Worm (Caenorhabditis elegans): ENCODE data around the gene F27E5.8.

Gene F27E5.8

DNA sequence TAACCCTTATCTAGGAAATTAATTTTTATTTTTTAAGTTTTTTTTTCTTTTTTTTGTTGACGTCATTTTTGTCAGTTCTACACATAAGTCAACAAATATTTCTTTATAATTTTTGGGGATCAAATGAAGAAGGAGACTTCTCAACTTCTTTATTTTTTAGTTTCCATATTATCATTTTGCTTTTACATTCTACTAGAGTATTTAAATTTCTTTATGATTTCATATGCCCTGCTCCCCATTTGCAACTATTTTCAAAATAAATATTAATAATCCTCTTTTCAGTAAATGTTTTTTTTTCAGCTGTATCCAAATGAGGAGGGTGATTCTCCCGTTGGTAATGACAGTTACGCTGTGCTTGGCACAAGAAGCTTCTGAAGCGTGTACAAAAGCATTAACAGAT is 10.1 kb upstream of the F27E5.8 start, which contains the start of gene phg-1:
TSS of gene phg-1 (plus strand) at position 301 of the 400 bp plus-strand sequence.
- TF ChIP-seq W03F9.2 (tag; optimal IDR thresholded peaks at IDR 0.05): no peak
- TF ChIP-seq dao-5 (tag; optimal IDR thresholded peaks at IDR 0.05): no peak
- no peak for TF ChIP-seq him-1 (tag; optimal IDR thresholded peaks at IDR 0.05)

DNA sequence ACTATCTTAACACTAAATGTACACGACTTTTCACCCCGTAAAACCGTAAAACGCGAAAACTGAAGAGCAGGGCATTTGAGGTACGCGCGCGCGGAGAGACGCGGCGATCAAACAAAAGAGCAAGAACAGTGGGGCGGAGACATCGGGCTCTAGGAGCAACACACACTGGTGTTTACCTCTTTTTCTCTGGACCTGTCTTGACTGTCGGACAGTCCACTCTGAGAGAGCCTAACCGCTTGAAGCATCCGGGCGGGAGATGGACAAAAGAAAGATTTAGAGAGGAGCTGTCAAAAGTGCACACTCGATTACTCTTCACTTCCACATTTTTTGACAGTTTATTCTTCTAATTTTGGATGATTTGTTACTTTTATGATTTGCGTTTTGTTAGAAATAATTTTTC is 9.5 kb upstream of the F27E5.8 start:
- TF ChIP-seq him-1 (tag; optimal IDR thresholded peaks at IDR 0.05) (no peak), dao-5 (tag; optimal IDR thresholded peaks at IDR 0.05) (no peak), W03F9.2 (tag; optimal IDR thresholded peaks at IDR 0.05) (no peak)

DNA sequence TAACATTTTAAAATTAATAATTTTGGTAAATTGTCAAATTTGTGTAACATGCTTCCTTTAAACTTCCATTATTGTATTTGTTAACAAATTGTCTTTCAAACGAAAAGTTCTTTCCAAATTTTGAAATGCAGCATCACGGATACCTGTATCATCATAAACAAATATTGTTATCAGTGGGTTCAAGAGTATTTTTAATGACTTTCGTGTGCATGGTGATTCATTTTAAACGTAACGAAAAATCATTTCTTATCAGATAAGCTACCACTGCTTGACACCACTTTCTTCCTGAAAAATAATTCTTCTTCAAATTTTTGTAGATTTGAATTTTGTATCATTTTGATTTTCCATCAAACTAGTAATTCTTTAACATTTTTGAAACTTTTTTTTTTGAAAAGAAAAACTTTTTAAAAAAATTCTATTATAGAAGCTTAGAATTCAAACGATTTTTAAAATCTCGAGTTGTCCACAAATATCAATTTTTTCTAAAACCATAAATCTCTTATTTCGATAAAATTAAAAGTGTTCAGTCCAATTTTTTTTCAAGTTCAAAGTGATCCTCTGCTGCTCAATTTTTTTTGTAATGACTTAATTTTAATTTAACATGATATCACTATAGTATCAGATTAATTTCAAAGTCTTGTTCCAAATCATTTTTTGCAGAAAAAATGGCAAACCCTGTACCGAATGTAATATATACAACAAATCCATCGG is 7.2 kb upstream of the F27E5.8 start, which contains the start of gene F27E5.9:
TSS of gene F27E5.9 (plus strand) at position 661 of the 711 bp plus-strand sequence.
- TF ChIP-seq W03F9.2 (tag; optimal IDR thresholded peaks at IDR 0.05) (no peak), him-1 (tag; optimal IDR thresholded peaks at IDR 0.05) (no peak), dao-5 (tag; optimal IDR thresholded peaks at IDR 0.05) (no peak)

DNA sequence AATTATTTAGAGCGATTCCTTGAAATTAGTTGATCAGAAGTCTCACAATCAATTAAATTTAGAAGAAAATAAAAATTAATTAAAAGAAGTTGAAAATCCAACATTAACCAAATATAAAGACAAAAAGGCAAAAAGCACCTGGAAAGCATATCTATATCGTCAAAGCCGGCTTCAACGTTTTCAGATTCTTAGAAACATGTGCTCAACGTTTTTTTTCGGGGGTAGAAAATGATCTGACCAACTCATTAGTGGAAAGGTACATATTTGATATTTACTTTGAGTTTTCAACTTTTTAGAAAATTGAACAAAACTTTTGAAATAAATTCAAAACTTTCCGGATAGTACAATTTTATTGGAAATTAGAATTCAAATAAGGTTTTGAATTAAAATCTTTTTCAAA is 5.5 kb upstream of the F27E5.8 start:
- TF ChIP-seq dao-5 (tag; optimal IDR thresholded peaks at IDR 0.05) (no peak), W03F9.2 (tag; optimal IDR thresholded peaks at IDR 0.05) (no peak), him-1 (tag; optimal IDR thresholded peaks at IDR 0.05) (no peak)

DNA sequence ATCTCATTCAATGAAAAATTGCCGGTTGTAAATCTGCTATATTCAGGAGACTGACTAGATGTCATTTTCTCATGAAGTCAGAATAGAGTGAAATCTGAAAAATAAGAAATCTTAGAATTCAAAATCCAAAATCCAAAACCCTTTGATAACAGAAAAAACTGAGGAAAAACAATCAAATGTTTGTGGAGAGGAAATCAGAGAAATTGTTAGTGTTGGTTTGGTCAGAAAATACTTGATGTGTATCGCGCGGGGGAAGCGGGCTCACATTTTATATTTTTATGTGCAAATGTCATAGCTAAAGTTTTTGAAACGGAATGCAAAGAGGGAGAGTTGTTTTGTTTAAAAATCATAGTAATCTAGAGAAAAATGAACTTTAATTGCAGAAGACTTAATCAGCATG is 4.5 kb upstream of the F27E5.8 start, which contains the start of gene F27E5.5:
TSS of gene F27E5.5 (minus strand) at position 101 of the 400 bp plus-strand sequence.
- no peak for TF ChIP-seq dao-5 (tag; optimal IDR thresholded peaks at IDR 0.05)

DNA sequence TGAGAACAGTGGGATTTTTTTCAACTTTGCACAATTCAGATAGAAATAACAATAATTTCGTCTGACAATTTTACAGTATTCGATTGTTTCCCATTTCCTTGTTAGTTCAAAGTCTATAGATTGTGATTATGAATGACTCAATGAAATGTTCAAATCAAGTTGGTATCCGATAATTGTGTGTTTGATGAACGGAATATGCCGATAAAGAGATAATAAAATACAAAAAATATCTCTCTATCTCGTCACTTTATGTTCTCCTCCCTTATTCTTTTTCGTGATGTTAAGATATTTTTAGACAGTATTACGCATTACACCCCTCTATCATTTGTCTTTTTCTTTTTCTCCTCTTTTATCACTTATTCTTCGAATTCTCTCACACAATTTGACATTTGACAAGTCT is 4.8 kb downstream of the F27E5.8 start, which contains the start of gene F27E5.7:
TSS of gene F27E5.7 (plus strand) at position 301 of the 400 bp plus-strand sequence.
- TF ChIP-seq him-1 (tag; optimal IDR thresholded peaks at IDR 0.05) (no peak), dao-5 (tag; optimal IDR thresholded peaks at IDR 0.05) (no peak), W03F9.2 (tag; optimal IDR thresholded peaks at IDR 0.05) (no peak)

DNA sequence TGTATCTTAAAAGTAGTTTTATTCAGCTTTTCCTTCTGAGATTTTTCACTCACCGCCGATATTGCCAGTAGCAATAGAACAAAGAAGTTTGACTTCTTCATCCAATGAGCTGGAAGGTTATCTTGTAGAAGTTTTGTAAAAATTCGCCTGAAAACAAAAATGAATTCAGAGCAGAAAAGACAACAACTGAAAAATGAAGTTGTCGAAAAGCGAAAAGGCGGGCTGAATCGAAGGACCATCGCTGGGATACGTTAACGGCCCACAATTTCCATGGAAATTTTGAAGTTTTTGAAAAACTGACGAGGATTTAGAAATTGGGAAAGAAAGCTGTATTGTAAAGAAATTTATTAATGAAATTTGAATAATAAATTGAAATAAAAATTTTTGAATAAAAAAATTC is 5.6 kb downstream of the F27E5.8 start, which contains the start of gene lov-1:
TSS of gene lov-1 (minus strand) at position 101 of the 400 bp plus-strand sequence.
- TF ChIP-seq W03F9.2 (tag; optimal IDR thresholded peaks at IDR 0.05) (no peak), dao-5 (tag; optimal IDR thresholded peaks at IDR 0.05) (no peak), him-1 (tag; optimal IDR thresholded peaks at IDR 0.05) (no peak)

DNA sequence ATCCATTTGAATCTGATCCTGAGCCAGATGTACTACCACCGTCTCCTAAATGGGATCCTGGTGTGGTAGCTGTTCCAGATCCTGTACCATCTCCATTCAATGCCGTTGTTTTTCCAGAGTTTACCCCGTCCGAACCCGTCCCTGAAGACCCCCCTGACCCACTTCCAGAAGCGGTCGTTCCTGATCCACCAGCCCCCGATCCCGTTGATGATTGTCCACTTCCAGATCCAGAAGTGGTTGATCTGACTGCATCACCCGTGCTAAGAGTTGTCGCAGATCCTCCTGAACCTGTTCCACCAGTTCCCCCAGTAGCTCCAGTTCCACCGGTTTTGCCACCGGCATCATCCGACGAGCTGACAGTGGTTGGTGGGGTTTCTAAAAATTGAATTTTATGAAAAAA is 10.6 kb downstream of the F27E5.8 start:
- TF ChIP-seq dao-5 (tag; optimal IDR thresholded peaks at IDR 0.05) (no peak), him-1 (tag; optimal IDR thresholded peaks at IDR 0.05) (no peak)

DNA sequence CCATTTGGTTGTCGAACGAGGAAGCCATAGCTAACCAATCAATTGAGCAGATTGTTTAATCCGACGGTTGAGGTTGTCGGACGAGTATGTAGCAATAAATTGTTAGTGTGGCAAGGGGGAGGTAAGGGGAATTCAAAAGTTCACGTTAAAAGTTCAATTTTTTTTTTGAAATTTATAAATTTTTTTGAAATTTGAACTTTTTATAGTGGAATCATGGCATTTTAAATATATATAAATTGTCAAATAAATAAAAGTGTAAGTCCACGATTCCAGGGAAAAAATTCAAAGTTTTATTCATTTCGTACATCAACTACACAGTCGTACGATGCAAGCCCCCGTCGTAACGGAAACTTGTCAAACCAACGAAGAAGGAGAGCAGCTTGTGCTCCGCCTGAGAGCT is 18.9 kb downstream of the F27E5.8 start, which contains the start of the genes ZK945.7 and ZK945.8:
TSS of gene ZK945.7 (minus strand) at position 101 of the 400 bp plus-strand sequence.
TSS of gene ZK945.8 (plus strand) at position 275 of the 400 bp plus-strand sequence.
- no peak for TF ChIP-seq dao-5 (tag; optimal IDR thresholded peaks at IDR 0.05)
- no peak for TF ChIP-seq him-1 (tag; optimal IDR thresholded peaks at IDR 0.05)
- TF ChIP-seq W03F9.2 (tag; optimal IDR thresholded peaks at IDR 0.05): no peak

DNA sequence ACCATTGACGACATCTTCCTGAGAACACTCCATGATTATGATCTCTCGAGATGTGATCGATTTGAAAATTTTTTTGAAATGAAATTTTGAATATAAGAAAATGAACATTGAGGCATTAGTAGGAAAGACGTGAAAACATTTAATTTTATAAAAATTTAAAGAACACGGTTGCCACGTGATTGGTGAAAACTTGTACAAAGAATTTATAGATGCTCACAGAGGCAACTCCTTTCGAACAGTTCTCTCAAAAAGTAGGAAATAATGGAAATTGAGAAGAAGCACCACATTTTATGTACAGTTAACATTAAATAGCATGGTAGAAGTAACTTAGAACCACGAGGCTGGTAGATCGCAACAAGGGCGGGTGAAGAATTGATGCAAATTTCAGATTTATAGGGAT is 20.4 kb downstream of the F27E5.8 start, which contains the start of gene ZK945.6:
TSS of gene ZK945.6 (minus strand) at position 101 of the 400 bp plus-strand sequence.
- TF ChIP-seq him-1 (tag; optimal IDR thresholded peaks at IDR 0.05) (no peak), W03F9.2 (tag; optimal IDR thresholded peaks at IDR 0.05) (no peak), dao-5 (tag; optimal IDR thresholded peaks at IDR 0.05) (no peak)

DNA sequence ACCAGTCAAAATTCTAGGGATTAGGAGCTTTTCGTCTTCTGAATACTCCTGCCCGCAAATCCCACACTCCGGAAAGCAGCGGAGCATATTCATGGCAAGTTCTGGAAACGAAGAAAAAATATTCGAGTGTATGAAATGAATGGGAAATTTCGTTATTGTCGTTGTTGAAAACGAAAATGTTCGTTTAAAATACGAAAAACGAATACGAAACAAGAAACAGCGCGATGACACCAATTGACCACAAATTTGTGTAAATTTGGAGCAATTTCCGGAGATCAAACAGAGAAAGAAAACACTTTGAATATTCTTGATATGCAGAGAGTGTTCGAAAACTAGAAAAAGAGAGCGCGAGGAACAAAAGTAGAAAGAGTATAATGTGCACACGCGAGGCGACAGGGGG is 21.7 kb downstream of the F27E5.8 start, which contains the start of gene ZK945.4:
TSS of gene ZK945.4 (minus strand) at position 101 of the 400 bp plus-strand sequence.
- TF ChIP-seq him-1 (tag; optimal IDR thresholded peaks at IDR 0.05): no peak
- no peak for TF ChIP-seq W03F9.2 (tag; optimal IDR thresholded peaks at IDR 0.05)
- TF ChIP-seq dao-5 (tag; optimal IDR thresholded peaks at IDR 0.05): no peak

DNA sequence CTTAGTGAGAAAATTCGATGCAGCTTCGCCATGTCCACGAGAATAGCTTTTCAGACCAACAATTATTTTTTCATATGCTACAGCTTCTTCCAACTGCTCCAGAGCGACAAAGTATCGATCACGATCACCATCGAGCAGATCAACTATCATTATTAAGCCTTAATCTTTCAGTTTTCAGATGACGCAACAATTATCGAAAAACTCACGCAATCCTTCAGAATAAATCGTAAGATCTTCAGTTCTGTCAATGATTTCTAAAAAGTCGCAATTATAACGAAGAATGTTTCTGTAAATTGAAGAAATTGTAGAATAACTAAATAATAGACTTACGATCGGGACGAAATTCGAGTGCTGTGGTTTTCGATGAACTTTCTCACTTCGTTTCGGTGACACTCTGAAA is 24.1 kb downstream of the F27E5.8 start:
- TF ChIP-seq dao-5 (tag; optimal IDR thresholded peaks at IDR 0.05) (no peak), W03F9.2 (tag; optimal IDR thresholded peaks at IDR 0.05) (no peak), him-1 (tag; optimal IDR thresholded peaks at IDR 0.05) (no peak)

DNA sequence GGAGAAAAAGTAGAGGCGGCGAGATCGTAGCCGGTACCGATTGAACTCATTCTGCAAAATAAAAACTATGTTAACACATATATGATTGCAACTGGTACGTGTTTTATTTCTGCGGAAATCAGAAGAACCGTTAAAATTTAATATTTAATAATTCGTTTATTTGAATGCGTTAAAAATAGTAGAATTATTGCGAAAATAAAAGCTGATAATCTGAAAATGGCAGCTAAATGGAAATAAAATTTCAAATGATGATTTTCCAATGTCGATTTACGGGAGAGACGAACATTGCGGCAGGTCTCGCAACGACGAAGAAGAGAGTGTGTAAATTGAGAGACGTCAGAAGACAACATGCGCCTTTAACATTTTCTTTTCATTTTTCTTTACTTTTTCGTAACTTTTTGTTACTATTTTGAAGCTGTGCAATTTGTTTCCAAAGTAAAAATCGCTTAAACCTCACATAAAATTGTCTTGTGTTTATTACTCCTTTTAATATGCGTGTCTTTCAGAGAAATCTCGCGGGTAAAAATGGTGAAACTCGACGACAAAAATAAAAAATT is 27.4 kb downstream of the F27E5.8 start, which contains the start of the genes pas-7 and puf-12:
TSS of gene pas-7 (minus strand) at position 51 of the 557 bp plus-strand sequence.
TSS of gene puf-12 (plus strand) at position 507 of the 557 bp plus-strand sequence.
- TF ChIP-seq dao-5 (tag; optimal IDR thresholded peaks at IDR 0.05) (no peak), W03F9.2 (tag; optimal IDR thresholded peaks at IDR 0.05) (peak; percentile 77)

DNA sequence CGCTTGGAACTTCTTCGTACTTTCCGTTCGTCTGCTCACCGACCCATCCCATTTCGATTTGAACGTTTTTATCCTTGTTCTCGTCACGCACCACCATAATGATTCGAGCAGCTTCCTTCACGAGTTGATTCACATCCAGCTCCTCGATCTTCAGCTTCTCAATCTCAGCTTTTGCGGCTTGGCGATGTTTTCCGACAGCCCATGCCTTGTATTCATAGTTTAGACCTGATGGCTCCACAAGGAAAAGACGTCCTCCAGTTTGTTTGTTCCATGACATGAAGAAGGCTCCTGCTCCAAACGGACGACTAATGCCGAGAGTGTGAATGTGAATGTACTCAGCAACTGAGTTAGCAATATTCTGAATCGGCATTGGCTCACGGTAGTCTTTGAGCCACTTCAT is 28.2 kb downstream of the F27E5.8 start:
- TF ChIP-seq dao-5 (tag; optimal IDR thresholded peaks at IDR 0.05): no peak
- no peak for TF ChIP-seq him-1 (tag; optimal IDR thresholded peaks at IDR 0.05)
- no peak for TF ChIP-seq W03F9.2 (tag; optimal IDR thresholded peaks at IDR 0.05)
